Fruit fly (Drosophila melanogaster): Measurements from ENCODE around the gene CG6996.

The CG6996 gene

dm6 chr3L:20185206-20185868 lies 22.0 kb upstream of the CG6996 start (continued):
- TF ChIP-seq CG11504 (tag; optimal IDR thresholded peaks at IDR 0.05) (peak; percentile 59), CG2712 (tag; optimal IDR thresholded peaks at IDR 0.05) (peak; percentile 13), dysf (GFP tag; IDR thresholded peaks at IDR 0.05) (0 out of 3 replicates have a peak, but pooled peaks have one; percentile 42), CG7357 (GFP tag; IDR thresholded peaks at IDR 0.05) (no peak), sr (GFP tag; IDR thresholded peaks at IDR 0.05) (no peak), so (GFP tag; IDR thresholded peaks at IDR 0.05) (no peak; the same call in 2 of the 3 replicates), CG31365 (tag; optimal IDR thresholded peaks at IDR 0.05) (no peak)

DNA sequence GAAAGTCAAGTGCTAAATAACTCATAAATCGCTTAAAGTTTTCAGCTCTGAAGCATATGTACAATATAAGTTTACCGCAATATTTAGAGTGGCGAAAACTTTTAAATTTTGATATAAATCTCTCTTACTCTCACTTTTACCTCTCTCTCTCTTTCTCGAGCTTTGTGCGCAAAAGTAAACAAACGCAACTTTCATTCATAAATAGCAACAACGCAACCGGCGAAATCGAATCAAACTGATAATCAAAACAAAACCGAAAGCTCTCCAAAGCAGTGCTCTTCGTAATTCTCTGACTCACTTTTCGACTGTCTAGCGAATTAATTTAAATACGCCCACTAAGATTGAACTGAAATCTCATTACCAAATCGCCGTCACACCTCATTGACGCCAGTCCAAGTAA lies 21.4 kb upstream of the CG6996 start:
- no peak for TF ChIP-seq CG12942 (GFP tag; optimal IDR thresholded peaks at IDR 0.05)
- TF ChIP-seq sr (GFP tag; IDR thresholded peaks at IDR 0.05), result 0 out of 3 replicates have a peak, but pooled peaks have one; percentile 27
- TF ChIP-seq sisA (GFP tag; IDR thresholded peaks at IDR 0.05), result no peak
- TF ChIP-seq HLH4C (GFP tag; IDR thresholded peaks at IDR 0.05; ENCODE audit: partially characterized antibody), result no peak
- no peak for TF ChIP-seq CG11093 (GFP tag; IDR thresholded peaks at IDR 0.05)
- TF ChIP-seq Pdp1 (GFP tag; optimal IDR thresholded peaks at IDR 0.05), result peak in 1 of 2 experiments; percentile 42
- no peak for TF ChIP-seq emc (GFP tag; optimal IDR thresholded peaks at IDR 0.05)
- TF ChIP-seq CG10321 (GFP tag; IDR thresholded peaks at IDR 0.05), result no peak
- no peak for TF ChIP-seq CkIIα-i1 (GFP tag; IDR thresholded peaks at IDR 0.05)
- TF ChIP-seq CHES-1-like (GFP tag; optimal IDR thresholded peaks at IDR 0.05), result no peak
- no peak for TF ChIP-seq CG3407 (GFP tag; optimal IDR thresholded peaks at IDR 0.05)
- TF ChIP-seq Trl (optimal IDR thresholded peaks at IDR 0.05), result peak; percentile 35 to 58
- TF ChIP-seq Trl (GFP tag; optimal IDR thresholded peaks at IDR 0.05), result no peak
- TF ChIP-seq shn (GFP tag; optimal IDR thresholded peaks at IDR 0.05), result no peak
- TF ChIP-seq Blimp-1 (GFP tag; optimal IDR thresholded peaks at IDR 0.05), result peak; percentile 32
- no peak for TF ChIP-seq CoRest (tag; optimal IDR thresholded peaks at IDR 0.05)
- TF ChIP-seq seq (GFP tag; IDR thresholded peaks at IDR 0.05), result no peak
- TF ChIP-seq YL-1 (GFP tag; optimal IDR thresholded peaks at IDR 0.05), result no peak
- peak; percentile 60 for TF ChIP-seq grn (GFP tag; optimal IDR thresholded peaks at IDR 0.05)
- no peak for TF ChIP-seq ato (GFP tag; IDR thresholded peaks at IDR 0.05; ENCODE audit: partially characterized antibody)
- peak; percentile 9; the same call in 1 of the 2 replicates for TF ChIP-seq vvl (GFP tag; IDR thresholded peaks at IDR 0.05)
- TF ChIP-seq kah (GFP tag; optimal IDR thresholded peaks at IDR 0.05), result no peak
- TF ChIP-seq Elba2 (GFP tag; optimal IDR thresholded peaks at IDR 0.05), result no peak
- no peak for TF ChIP-seq sob (GFP tag; IDR thresholded peaks at IDR 0.05)
- TF ChIP-seq CG16863 (GFP tag; optimal IDR thresholded peaks at IDR 0.05), result no peak
- TF ChIP-seq exex (tag; optimal IDR thresholded peaks at IDR 0.05), result peak; percentile 6
- 0 out of 4 replicates have a peak, but pooled peaks have one; percentile 47 for TF ChIP-seq chinmo (GFP tag; IDR thresholded peaks at IDR 0.05; ENCODE audit: partially characterized antibody)
- no peak for TF ChIP-seq Fer2 (tag; optimal IDR thresholded peaks at IDR 0.05)
- no peak for TF ChIP-seq bbx (GFP tag; IDR thresholded peaks at IDR 0.05; ENCODE audit: partially characterized antibody)
- no peak for TF ChIP-seq kay (GFP tag; optimal IDR thresholded peaks at IDR 0.05)

DNA sequence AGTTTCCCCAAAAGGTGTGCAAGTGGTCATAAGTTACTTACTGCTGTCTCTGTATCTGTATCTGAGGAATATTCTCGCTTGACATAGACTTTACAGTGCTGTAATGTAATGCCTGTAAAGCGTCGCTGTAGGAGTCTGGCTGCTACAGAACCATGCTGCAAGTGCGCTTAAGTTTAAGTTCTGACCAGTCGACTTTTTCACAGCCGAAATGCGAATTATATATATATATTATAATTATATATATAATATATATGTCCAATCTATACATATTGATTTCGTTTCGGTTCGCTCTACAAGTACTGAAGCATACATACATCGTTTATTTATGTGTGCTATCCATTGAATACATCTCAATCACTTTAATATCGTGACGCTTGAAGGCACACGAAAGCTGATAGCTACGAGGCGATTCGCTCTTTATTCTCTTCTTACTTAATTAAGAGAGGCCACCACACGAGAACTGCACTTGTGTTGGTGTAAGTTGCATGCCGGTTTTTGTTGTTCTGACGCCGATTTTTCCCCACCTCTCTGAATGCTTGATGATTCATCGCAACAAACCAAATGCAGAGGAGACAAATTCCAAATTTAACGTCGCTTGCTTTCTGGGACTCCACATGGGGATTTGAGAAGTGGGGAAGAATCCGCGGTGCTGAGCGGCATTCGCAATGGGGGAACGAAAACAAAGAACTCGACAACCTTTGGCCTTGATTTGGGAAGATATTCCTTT lies 20.9 kb upstream of the CG6996 start:
- TF ChIP-seq trem (tag; optimal IDR thresholded peaks at IDR 0.05) (peak; percentile 16), CG17385 (GFP tag; optimal IDR thresholded peaks at IDR 0.05) (peak; percentile 40), CG11560 (tag; IDR thresholded peaks at IDR 0.05) (no peak), Rx (GFP tag; IDR thresholded peaks at IDR 0.05) (no peak), CG7987 (GFP tag; optimal IDR thresholded peaks at IDR 0.05) (no peak), HHEX (GFP tag; optimal IDR thresholded peaks at IDR 0.05) (no peak), cas (GFP tag; IDR thresholded peaks at IDR 0.05) (no peak), BEAF-32 (GFP tag; optimal IDR thresholded peaks at IDR 0.05) (peak; percentile 16), Lhr (GFP tag; optimal IDR thresholded peaks at IDR 0.05) (peak; percentile 1), E2f2 (GFP tag; IDR thresholded peaks at IDR 0.05) (peak; percentile 80), Bdp1 (GFP tag; optimal IDR thresholded peaks at IDR 0.05) (no peak), CG14860 (GFP tag; IDR thresholded peaks at IDR 0.05; ENCODE audit: partially characterized antibody) (no peak), CG4360 (GFP tag; IDR thresholded peaks at IDR 0.05) (peak; percentile 45; the same call in 1 of the 2 replicates)

Data from whole organism, embryonic.